Worm (Caenorhabditis elegans): ENCODE measurements around the gene B0334.10.

The B0334.10 gene

ce11 chrII:11534429-11535099 lies 16.3 kb downstream of the B0334.10 start, which contains the start of gene Y62F5A.12:
Y62F5A.12 (minus strand) TSS chrII:11534479.
- TF ChIP-seq dpl-1 (GFP tag; optimal IDR thresholded peaks at IDR 0.05), result peak; percentile 81 to 89 (median 85)
- peak; percentile 76 to 92 (median 80) for TF ChIP-seq ceh-82 (tag; optimal IDR thresholded peaks at IDR 0.05)
- TF ChIP-seq mab-9 (GFP tag; IDR thresholded peaks at IDR 0.05), result peak; percentile 87
- TF ChIP-seq lir-3 (tag; optimal IDR thresholded peaks at IDR 0.05; ENCODE audit: poor library complexity), result peak; percentile 91
- peak; percentile 42 for TF ChIP-seq skn-1 (tag; optimal IDR thresholded peaks at IDR 0.05)
- peak; percentile 72 for TF ChIP-seq nhr-77 (tag; optimal IDR thresholded peaks at IDR 0.05)
- peak; percentile 47 for TF ChIP-seq C04F5.9 (tag; optimal IDR thresholded peaks at IDR 0.05)
- TF ChIP-seq grh-1 (GFP tag; IDR thresholded peaks at IDR 0.05), result peak; percentile 58
- TF ChIP-seq efl-3 (GFP tag; optimal IDR thresholded peaks at IDR 0.05), result peak; percentile 10
- peak; percentile 84 for TF ChIP-seq unc-86 (tag; optimal IDR thresholded peaks at IDR 0.05)
- peak in 1 of 2 experiments; percentile 71 for TF ChIP-seq mdl-1 (tag; optimal IDR thresholded peaks at IDR 0.05)
- TF ChIP-seq nhr-237 (tag; optimal IDR thresholded peaks at IDR 0.05), result peak; percentile 34
- TF ChIP-seq ceh-88 (GFP tag; IDR thresholded peaks at IDR 0.05), result peak; percentile 90
- TF ChIP-seq mep-1 (tag; optimal IDR thresholded peaks at IDR 0.05), result peak; percentile 63
- TF ChIP-seq nhr-19 (GFP tag; conservative IDR thresholded peaks at IDR 0.05), result peak; percentile 94
- peak; percentile 42 for TF ChIP-seq elt-2 (tag; optimal IDR thresholded peaks at IDR 0.05)
- peak; percentile 31 for TF ChIP-seq fos-1 (tag; optimal IDR thresholded peaks at IDR 0.05)
- peak; percentile 74 for TF ChIP-seq nhr-85 (tag)
- TF ChIP-seq pax-3 (tag; optimal IDR thresholded peaks at IDR 0.05), result peak; percentile 89
- peak; percentile 76 for TF ChIP-seq vab-15 (tag; optimal IDR thresholded peaks at IDR 0.05)
- peak; percentile 11 for TF ChIP-seq nhr-11 (tag; optimal IDR thresholded peaks at IDR 0.05)
- TF ChIP-seq sox-4 (tag; optimal IDR thresholded peaks at IDR 0.05), result peak; percentile 78
- TF ChIP-seq blmp-1 (tag; optimal IDR thresholded peaks at IDR 0.05), result peak; percentile 22
- peak; percentile 59 for TF ChIP-seq lin-13 (GFP tag; optimal IDR thresholded peaks at IDR 0.05)
- peak in 1 of 2 experiments; percentile 94 for TF ChIP-seq ztf-11 (tag; optimal IDR thresholded peaks at IDR 0.05)
- TF ChIP-seq jun-1 (tag; optimal IDR thresholded peaks at IDR 0.05), result peak; percentile 66
- TF ChIP-seq fkh-8 (tag; optimal IDR thresholded peaks at IDR 0.05), result peak; percentile 90
- TF ChIP-seq snpc-4 (tag; optimal IDR thresholded peaks at IDR 0.05), result peak; percentile 6
- TF ChIP-seq swsn-7 (tag; optimal IDR thresholded peaks at IDR 0.05), result peak; percentile 80
- TF ChIP-seq dsc-1 (tag; optimal IDR thresholded peaks at IDR 0.05), result peak; percentile 83
- peak; percentile 44 for TF ChIP-seq irx-1 (tag; optimal IDR thresholded peaks at IDR 0.05)
- peak; percentile 53 for TF ChIP-seq Y116A8C.19 (tag; optimal IDR thresholded peaks at IDR 0.05; ENCODE audit: borderline replicate concordance)
- peak; percentile 20 for TF ChIP-seq hlh-4 (tag; optimal IDR thresholded peaks at IDR 0.05)
- peak; percentile 51 for TF ChIP-seq ceh-90 (tag; optimal IDR thresholded peaks at IDR 0.05)
- TF ChIP-seq snu-23 (GFP tag; optimal IDR thresholded peaks at IDR 0.05), result peak; percentile 89
- peak; percentile 84 for TF ChIP-seq lin-14 (GFP tag; optimal IDR thresholded peaks at IDR 0.05)
- TF ChIP-seq nhr-90 (tag; optimal IDR thresholded peaks at IDR 0.05; ENCODE audit: poor library complexity), result peak; percentile 86
- peak; percentile 54 for TF ChIP-seq fkh-4 (tag; optimal IDR thresholded peaks at IDR 0.05; ENCODE audit: borderline replicate concordance)
- peak; percentile 86 for TF ChIP-seq nhr-20 (tag; optimal IDR thresholded peaks at IDR 0.05)
- TF ChIP-seq efl-1 (optimal IDR thresholded peaks at IDR 0.05), result peak; percentile 82 to 90
- TF ChIP-seq efl-1 (GFP tag; optimal IDR thresholded peaks at IDR 0.05 in 1 of 2), result peak; percentile 87 to 99
- peak; percentile 71 for TF ChIP-seq C16A3.4 (tag; optimal IDR thresholded peaks at IDR 0.05)
- peak; percentile 99 for TF ChIP-seq rnt-1 (tag; optimal IDR thresholded peaks at IDR 0.05)
- TF ChIP-seq F16B12.6 (tag; optimal IDR thresholded peaks at IDR 0.05), result peak; percentile 32
- peak; percentile 82 for TF ChIP-seq lin-15B (tag; optimal IDR thresholded peaks at IDR 0.05)
- TF ChIP-seq ceh-63 (GFP tag; optimal IDR thresholded peaks at IDR 0.05), result peak; percentile 86
- TF ChIP-seq zip-4 (GFP tag; optimal IDR thresholded peaks at IDR 0.05), result peak; percentile 11
- peak; percentile 57 for TF ChIP-seq ceh-8 (GFP tag; optimal IDR thresholded peaks at IDR 0.05)
- TF ChIP-seq isw-1 (GFP tag; IDR thresholded peaks at IDR 0.05), result peak; percentile 89
- TF ChIP-seq unc-130 (tag; optimal IDR thresholded peaks at IDR 0.05), result peak; percentile 61
- peak; percentile 94 for TF ChIP-seq unc-98 (GFP tag; IDR thresholded peaks at IDR 0.05)

Measured in whole organism, L1 larva.